Worm (Caenorhabditis elegans) whole organism, young adult: Measurements from ENCODE around the gene gei-18.

Experiments
- B0019.2 ChIP-seq: fragments of 200-800 bp; sonication (Bioruptor generic); conservative IDR thresholded peaks from 2 replicates; pipeline ENCODE4 v1.3.6; 2022; ENCODE audit warnings: missing genetic modification reagents, missing genetic modification characterization, missing compliant biosample characterization
- B0336.3 ChIP-seq: fragments of 200-800 bp; sonication (Bioruptor generic); IDR thresholded peaks from 2 replicates; pipeline ENCODE4 v1.3.6; 2022; ENCODE audit warnings: missing genetic modification characterization, missing compliant biosample characterization
- F22D6.2 ChIP-seq: sonication (generic microtip); optimal IDR thresholded peaks from 2 replicates; lab custom pipeline; 2016; ENCODE audit warnings: mild to moderate bottlenecking, missing genetic modification characterization, missing compliant biosample characterization
- F39B2.1 ChIP-seq: fragments of 200-800 bp; sonication (Bioruptor generic); IDR thresholded peaks from 2 replicates; pipeline ENCODE4 v1.3.6; 2022; ENCODE audit warnings: missing genetic modification reagents, missing genetic modification characterization, missing compliant biosample characterization
- Y53F4B.3 ChIP-seq: fragments of 200-800 bp; sonication (Bioruptor generic); IDR thresholded peaks from 2 replicates; pipeline ENCODE4 v1.3.6; 2022; ENCODE audit warnings: missing genetic modification reagents, missing genetic modification characterization, missing compliant biosample characterization
- ZK185.1 ChIP-seq: sonication (generic microtip); optimal IDR thresholded peaks from 2 replicates; lab custom pipeline; 2016; ENCODE audit warnings: mild to moderate bottlenecking, missing genetic modification characterization, missing compliant biosample characterization; ENCODE audit not compliant: poor library complexity, severe bottlenecking
- aptf-2 ChIP-seq: fragments of 200-800 bp; sonication (Bioruptor generic); conservative IDR thresholded peaks from 2 replicates; pipeline ENCODE4 v1.3.6; 2022; ENCODE audit warnings: missing genetic modification reagents, missing genetic modification characterization, missing compliant biosample characterization
- aptf-3 ChIP-seq: fragments of 200-800 bp; sonication (Bioruptor generic); IDR thresholded peaks from 2 replicates; pipeline ENCODE4 v1.3.6; 2022; ENCODE audit warnings: missing genetic modification characterization, missing compliant biosample characterization
- attf-5 ChIP-seq: fragments of 200-800 bp; sonication (Bioruptor generic); optimal IDR thresholded peaks from 2 replicates; lab custom pipeline; 2018; ENCODE audit warnings: mild to moderate bottlenecking, missing genetic modification characterization, missing compliant biosample characterization
- attf-6 ChIP-seq: fragments of 200-800 bp; sonication (Bioruptor generic); IDR thresholded peaks from 2 replicates; pipeline ENCODE4 v1.3.6; 2022; ENCODE audit warnings: missing genetic modification reagents, missing genetic modification characterization, missing compliant biosample characterization
- bed-1 ChIP-seq: fragments of 200-800 bp; sonication (Bioruptor generic); IDR thresholded peaks from 2 replicates; pipeline ENCODE4 v1.3.6; 2022; ENCODE audit warnings: missing genetic modification reagents, missing genetic modification characterization, missing compliant biosample characterization
- cebp-1 ChIP-seq, 2 experiments: fragments of 200-800 bp in 1 of 2; sonication (Bioruptor generic) in 1 of 2; sonication (generic microtip) in 1 of 2; IDR thresholded peaks in 1 of 2; optimal IDR thresholded peaks in 1 of 2; 2 replicates each; pipeline versions ENCODE4 v1.3.6 to Lab custom; 2017 to 2022; ENCODE audit warnings: missing compliant biosample characterization in 2 of 2, missing genetic modification characterization in 2 of 2, mild to moderate bottlenecking in 1 of 2, missing genetic modification reagents in 1 of 2, moderate library complexity in 1 of 2
- ceh-27 ChIP-seq: fragments of 200-800 bp; sonication (Bioruptor generic); optimal IDR thresholded peaks from 2 replicates; lab custom pipeline; 2018; ENCODE audit warnings: mild to moderate bottlenecking, missing genetic modification characterization, moderate library complexity, missing compliant biosample characterization
- ceh-79 ChIP-seq: sonication (generic microtip); optimal IDR thresholded peaks from 2 replicates; lab custom pipeline; 2017; ENCODE audit warnings: mild to moderate bottlenecking, missing genetic modification characterization, missing compliant biosample characterization
- ceh-91 ChIP-seq: fragments of 200-800 bp; sonication (Bioruptor generic); IDR thresholded peaks from 2 replicates; pipeline ENCODE4 v1.3.6; 2022; ENCODE audit warnings: missing genetic modification reagents, missing genetic modification characterization, missing compliant biosample characterization
- die-1 ChIP-seq: sonication (generic microtip); optimal IDR thresholded peaks from 2 replicates; lab custom pipeline; 2016; ENCODE audit warnings: missing genotype, mild to moderate bottlenecking, missing genetic modification characterization, missing compliant biosample characterization
- gei-17 ChIP-seq: fragments of 200-800 bp; sonication (Bioruptor generic); optimal IDR thresholded peaks from 2 replicates; lab custom pipeline; 2018; ENCODE audit warnings: mild to moderate bottlenecking, missing genetic modification characterization, missing compliant biosample characterization
- him-1 ChIP-seq: sonication (generic microtip); optimal IDR thresholded peaks from 2 replicates; lab custom pipeline; 2016; ENCODE audit warnings: missing genotype, missing genetic modification reagents, missing genetic modification characterization, missing compliant biosample characterization
- hmg-1.2 ChIP-seq: fragments of 200-800 bp; sonication (Bioruptor generic); IDR thresholded peaks from 2 replicates; pipeline ENCODE4 v1.3.6; 2022; ENCODE audit warnings: missing genetic modification reagents, missing genetic modification characterization, missing compliant biosample characterization
- hmg-20 ChIP-seq: fragments of 200-800 bp; sonication (Bioruptor generic); IDR thresholded peaks from 2 replicates; pipeline ENCODE4 v1.3.6; 2022; ENCODE audit warnings: missing genetic modification reagents, missing genetic modification characterization, missing compliant biosample characterization
- lir-1 ChIP-seq: fragments of 200-800 bp; sonication (Bioruptor generic); conservative IDR thresholded peaks from 2 replicates; pipeline ENCODE4 v1.3.6; 2022; ENCODE audit warnings: missing genetic modification reagents, missing genetic modification characterization, missing compliant biosample characterization
- madf-3 ChIP-seq: fragments of 200-800 bp; sonication (Bioruptor generic); IDR thresholded peaks from 2 replicates; pipeline ENCODE4 v1.3.6; 2022; ENCODE audit warnings: missing genetic modification reagents, missing genetic modification characterization, missing compliant biosample characterization
- madf-6 ChIP-seq: fragments of 200-800 bp; sonication (Bioruptor generic); IDR thresholded peaks from 2 replicates; pipeline ENCODE4 v1.3.6; 2022; ENCODE audit warnings: missing genetic modification reagents, missing genetic modification characterization, missing compliant biosample characterization
- madf-8 ChIP-seq: fragments of 200-800 bp; sonication (Bioruptor generic); conservative IDR thresholded peaks from 2 replicates; pipeline ENCODE4 v1.3.6; 2022; ENCODE audit warnings: missing genetic modification reagents, missing genetic modification characterization, missing compliant biosample characterization
- mes-4 ChIP-seq: sonication (generic microtip); optimal IDR thresholded peaks from 2 replicates; lab custom pipeline; 2016; ENCODE audit warnings: missing genotype, missing genetic modification characterization, missing compliant biosample characterization
- mxl-1 ChIP-seq: sonication (generic microtip); optimal IDR thresholded peaks from 2 replicates; lab custom pipeline; 2016; ENCODE audit warnings: missing genetic modification characterization, missing compliant biosample characterization
- nhr-90 ChIP-seq: sonication (generic microtip); optimal IDR thresholded peaks from 2 replicates; lab custom pipeline; 2016; ENCODE audit warnings: missing genotype, mild to moderate bottlenecking, missing genetic modification characterization, missing compliant biosample characterization
- pha-4 ChIP-seq: fragments of 150-350 bp; sonication (generic microtip); optimal IDR thresholded peaks from 2 replicates; lab custom pipeline; 2014; ENCODE audit warnings: missing biosample characterization, missing genetic modification reagents, missing genetic modification characterization
- sea-2 ChIP-seq: fragments of 200-800 bp; sonication (Bioruptor generic); IDR thresholded peaks from 2 replicates; pipeline ENCODE4 v1.3.6; 2022; ENCODE audit warnings: missing genetic modification characterization, missing compliant biosample characterization
- snpc-4 ChIP-seq, 5 experiments: fragments of 150-350 bp in 1 of 5; sonication (generic microtip) in 4 of 5; optimal IDR thresholded peaks; 2 replicates each; lab custom pipeline; 2014 to 2018; ENCODE audit warnings: missing genetic modification characterization in 5 of 5, missing biosample characterization in 3 of 5, antibody characterized with exemption in 2 of 5, mild to moderate bottlenecking in 2 of 5, missing compliant biosample characterization in 2 of 5, missing genotype in 2 of 5, moderate library complexity in 2 of 5, missing genetic modification reagents in 1 of 5
- sptf-2 ChIP-seq: fragments of 200-800 bp; sonication (Bioruptor generic); optimal IDR thresholded peaks from 2 replicates; lab custom pipeline; 2018; ENCODE audit warnings: mild to moderate bottlenecking, missing genetic modification characterization, missing compliant biosample characterization
- unc-130 ChIP-seq: sonication (generic microtip); optimal IDR thresholded peaks from 2 replicates; lab custom pipeline; 2016; ENCODE audit warnings: missing genetic modification reagents, missing genetic modification characterization, missing compliant biosample characterization
- ztf-25 ChIP-seq: fragments of 200-800 bp; sonication (Bioruptor generic); IDR thresholded peaks from 2 replicates; pipeline ENCODE4 v1.3.6; 2022; ENCODE audit warnings: missing genetic modification reagents, missing genetic modification characterization, missing compliant biosample characterization
- ztf-26 ChIP-seq: sonication (generic microtip); optimal IDR thresholded peaks from 2 replicates; lab custom pipeline; 2017; ENCODE audit warnings: missing genetic modification characterization, missing compliant biosample characterization
- ztf-3 ChIP-seq: fragments of 200-800 bp; sonication (Bioruptor generic); optimal IDR thresholded peaks from 2 replicates; lab custom pipeline; 2018; ENCODE audit warnings: mild to moderate bottlenecking, missing genetic modification characterization, missing compliant biosample characterization

gei-18 gene

DNA sequence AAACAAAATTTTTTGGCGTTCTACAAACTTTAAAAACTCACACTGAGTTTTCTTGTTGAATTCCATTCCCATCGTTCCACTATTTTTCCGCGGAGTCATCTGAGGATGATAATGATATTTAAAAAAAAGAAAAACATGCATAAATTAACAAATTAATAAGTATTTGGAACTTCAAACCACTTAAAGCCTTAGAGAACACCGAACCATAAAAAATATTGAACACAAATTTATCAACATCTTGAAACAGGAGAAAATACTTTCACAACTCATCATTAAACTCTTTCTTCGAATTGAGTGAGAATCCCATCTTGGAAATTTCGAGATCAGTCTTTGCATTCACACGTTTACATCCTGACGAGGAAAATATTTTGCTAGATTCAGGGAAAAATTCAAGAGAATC, at the start of gene gei-18:
Gene gei-18, minus strand, starts transcription at position 101 of the 400 bp plus-strand sequence.
- TF ChIP-seq him-1 (tag; lab: Kevin White, UChicago) (no peak), ZK185.1 (no peak), ceh-79 (tag; lab: Kevin White, UChicago) (no peak), mes-4 (tag; lab: Kevin White, UChicago) (no peak), cebp-1 (GFP tag; IDR thresholded peaks at IDR 0.05; lab: Robert Waterston, UW) (no peak), cebp-1 (tag; optimal IDR thresholded peaks at IDR 0.05; lab: Kevin White, UChicago) (no peak), B0019.2 (GFP tag; lab: Robert Waterston, UW) (no peak)

DNA sequence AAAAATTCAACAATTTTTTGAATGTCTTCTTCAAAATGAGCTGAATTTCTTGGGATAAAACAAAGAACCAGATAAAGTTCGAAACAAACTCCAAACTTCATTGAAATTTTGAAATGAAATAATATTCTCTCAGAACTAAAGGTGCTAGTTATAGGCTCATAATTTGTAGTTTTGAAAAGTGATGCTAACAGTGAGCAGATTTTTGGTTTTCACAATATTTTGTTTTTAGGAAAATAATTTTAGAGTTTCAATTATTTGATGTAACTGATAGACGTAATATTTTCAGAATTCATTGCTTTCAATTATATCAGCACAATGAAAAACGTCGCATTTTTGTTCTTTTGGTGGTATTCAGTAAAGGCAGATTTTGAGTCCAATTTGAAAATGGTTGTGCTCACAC, 37.6 kb upstream of the gei-18 start, which contains the start of the genes irld-56 and irld-55:
Gene irld-56, minus strand, starts transcription at position 101 of the 400 bp plus-strand sequence.
Gene irld-55, plus strand, starts transcription at position 316 of the 400 bp plus-strand sequence.
- no peak for TF ChIP-seq lir-1
- no peak for TF ChIP-seq hmg-20 (GFP tag; lab: Robert Waterston, UW)
- TF ChIP-seq ztf-26 (tag; lab: Kevin White, UChicago) = no peak
- no peak for TF ChIP-seq attf-6 (GFP tag; lab: Robert Waterston, UW)
- no peak for TF ChIP-seq ceh-27
- no peak for TF ChIP-seq B0336.3 (GFP tag; lab: Robert Waterston, UW)
- TF ChIP-seq aptf-3 = no peak
- no peak for TF ChIP-seq bed-1 (GFP tag; lab: Robert Waterston, UW)
- TF ChIP-seq pha-4 = no peak
- no peak for TF ChIP-seq aptf-2 (GFP tag; lab: Robert Waterston, UW)
- TF ChIP-seq cebp-1 (GFP tag; IDR thresholded peaks at IDR 0.05; lab: Robert Waterston, UW) = no peak
- no peak for TF ChIP-seq cebp-1 (tag; optimal IDR thresholded peaks at IDR 0.05; lab: Kevin White, UChicago)
- TF ChIP-seq attf-5 = no peak
- TF ChIP-seq die-1 = no peak
- TF ChIP-seq unc-130 (GFP tag; lab: Kevin White, UChicago) = no peak
- no peak for TF ChIP-seq madf-8 (GFP tag; lab: Robert Waterston, UW)
- no peak for TF ChIP-seq ztf-25 (GFP tag; lab: Robert Waterston, UW)

DNA sequence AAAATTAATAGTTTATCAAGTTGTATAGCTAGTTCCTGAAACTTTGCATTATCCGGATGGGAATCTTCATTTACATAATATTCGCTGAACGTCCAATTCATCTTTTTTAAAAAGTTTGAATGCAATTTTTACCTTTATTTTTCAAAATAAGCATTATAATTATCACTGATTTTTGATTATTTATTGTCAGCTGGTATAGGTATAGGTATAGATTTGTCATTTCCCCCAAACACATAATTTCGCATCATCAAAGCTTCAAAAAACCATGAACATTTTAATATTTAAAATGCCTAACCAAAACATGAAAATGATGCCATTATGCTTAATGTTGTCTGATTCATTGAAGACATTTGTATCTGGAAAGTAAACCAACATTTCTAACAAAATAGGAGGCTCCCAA, 33.5 kb upstream of the gei-18 start, which contains the start of gene srw-63:
Gene srw-63, minus strand, starts transcription at position 101 of the 400 bp plus-strand sequence.
- TF ChIP-seq sea-2 (GFP tag; lab: Robert Waterston, UW) (no peak), F22D6.2 (tag; lab: Kevin White, UChicago) (no peak), ztf-3 (no peak), mxl-1 (no peak), ceh-91 (no peak), gei-17 (GFP tag; lab: Kevin White, UChicago) (no peak), madf-6 (no peak), ztf-26 (tag; lab: Kevin White, UChicago) (no peak), sptf-2 (GFP tag; lab: Kevin White, UChicago) (no peak), nhr-90 (tag; lab: Kevin White, UChicago) (no peak), F39B2.1 (no peak), hmg-1.2 (GFP tag; lab: Robert Waterston, UW) (no peak), snpc-4 (GFP tag; optimal IDR thresholded peaks at IDR 0.05; lab: Kevin White, UChicago) (no peak), snpc-4 (tag; optimal IDR thresholded peaks at IDR 0.05; lab: Kevin White, UChicago) (no peak), madf-3 (GFP tag; lab: Robert Waterston, UW) (no peak), Y53F4B.3 (no peak)
- TF ChIP-seq, all 124 proteins: peak for 0
